Fruit fly (Drosophila melanogaster): ENCODE measurements around the gene PolA1.
A peak's percentile ranks its signal among the peaks of the same experiment; 100 is the strongest.

The PolA1 gene

dm6 chr3R:21671636-21672035 lies at the start of gene PolA1:
Gene PolA1 (minus strand): TSS chr3R:21671750.
- TF ChIP-seq CG11762 (GFP tag; optimal IDR thresholded peaks at IDR 0.05; ENCODE audit: insufficient read depth) (no peak), CG3032 (tag; optimal IDR thresholded peaks at IDR 0.05) (peak; percentile 10), esn (GFP tag; optimal IDR thresholded peaks at IDR 0.05) (peak; percentile 36), CG31627 (GFP tag; optimal IDR thresholded peaks at IDR 0.05) (peak; percentile 29), cyc (GFP tag; optimal IDR thresholded peaks at IDR 0.05) (peak; percentile 6), fkh (GFP tag; optimal IDR thresholded peaks at IDR 0.05) (no peak), Gug (GFP tag; IDR thresholded peaks at IDR 0.05) (no peak)

dm6 chr3R:21719934-21720431 lies 48.4 kb upstream of the PolA1 start:
- peak; percentile 88 for TF ChIP-seq CG31627 (GFP tag; optimal IDR thresholded peaks at IDR 0.05)
- TF ChIP-seq salr (GFP tag; optimal IDR thresholded peaks at IDR 0.05): peak; percentile 47 to 86
- TF ChIP-seq Eip93F (GFP tag; optimal IDR thresholded peaks at IDR 0.05): no peak
- no peak; the same call in 1 of the 2 replicates for TF ChIP-seq CG11294 (GFP tag; IDR thresholded peaks at IDR 0.05)
- peak; percentile 87 for TF ChIP-seq CG8119 (GFP tag; IDR thresholded peaks at IDR 0.05)
- peak; percentile 82 for TF ChIP-seq CG6276 (GFP tag; optimal IDR thresholded peaks at IDR 0.05)
- peak; percentile 90 for TF ChIP-seq CG32006 (GFP tag; optimal IDR thresholded peaks at IDR 0.05)
- TF ChIP-seq ss (GFP tag; optimal IDR thresholded peaks at IDR 0.05): peak; percentile 65 to 71
- peak; percentile 57 for TF ChIP-seq CG16779 (tag; optimal IDR thresholded peaks at IDR 0.05)
- peak; percentile 83 for TF ChIP-seq CG34406 (GFP tag; optimal IDR thresholded peaks at IDR 0.05)
- TF ChIP-seq CG4318 (GFP tag; optimal IDR thresholded peaks at IDR 0.05): peak; percentile 80
- peak; percentile 76 for TF ChIP-seq CG8632 (GFP tag; optimal IDR thresholded peaks at IDR 0.05)
- TF ChIP-seq esn (GFP tag; optimal IDR thresholded peaks at IDR 0.05): peak; percentile 92
- TF ChIP-seq Sox102F (GFP tag; optimal IDR thresholded peaks at IDR 0.05): peak; percentile 86
- peak; percentile 76 for TF ChIP-seq Ets21C (GFP tag; optimal IDR thresholded peaks at IDR 0.05)
- peak; percentile 4 for TF ChIP-seq CG9139 (GFP tag; optimal IDR thresholded peaks at IDR 0.05)
- peak; percentile 79 for TF ChIP-seq CG10669 (GFP tag; optimal IDR thresholded peaks at IDR 0.05)
- TF ChIP-seq fd59A (GFP tag; optimal IDR thresholded peaks at IDR 0.05): peak; percentile 68
- TF ChIP-seq fkh (GFP tag; optimal IDR thresholded peaks at IDR 0.05): no peak
- TF ChIP-seq fd85E (GFP tag; optimal IDR thresholded peaks at IDR 0.05): peak; percentile 59
- peak; percentile 82 for TF ChIP-seq Eip75B (GFP tag; optimal IDR thresholded peaks at IDR 0.05)
- TF ChIP-seq achi (GFP tag; optimal IDR thresholded peaks at IDR 0.05): peak; percentile 86
- peak; percentile 69 for TF ChIP-seq CG6808 (GFP tag; optimal IDR thresholded peaks at IDR 0.05)
- TF ChIP-seq CG10631 (GFP tag; optimal IDR thresholded peaks at IDR 0.05): peak; percentile 79
- peak; percentile 80 for TF ChIP-seq dac (GFP tag; optimal IDR thresholded peaks at IDR 0.05)
- TF ChIP-seq cyc (GFP tag; optimal IDR thresholded peaks at IDR 0.05): peak; percentile 78
- TF ChIP-seq acj6 (GFP tag; optimal IDR thresholded peaks at IDR 0.05): peak; percentile 81
- TF ChIP-seq Gug (GFP tag; IDR thresholded peaks at IDR 0.05): peak; percentile 70
- TF ChIP-seq Hr39 (GFP tag; optimal IDR thresholded peaks at IDR 0.05): peak; percentile 83
- TF ChIP-seq CG15336 (GFP tag; IDR thresholded peaks at IDR 0.05): peak; percentile 89
- TF ChIP-seq CG11902 (GFP tag; optimal IDR thresholded peaks at IDR 0.05): peak; percentile 50
- TF ChIP-seq CG6792 (GFP tag; optimal IDR thresholded peaks at IDR 0.05): peak; percentile 75
- TF ChIP-seq vri (GFP tag; optimal IDR thresholded peaks at IDR 0.05): peak; percentile 68
- TF ChIP-seq Eip78C (GFP tag): peak; percentile 97
- peak; percentile 90 for TF ChIP-seq Met (GFP tag; optimal IDR thresholded peaks at IDR 0.05)
- TF ChIP-seq CG7368 (GFP tag; optimal IDR thresholded peaks at IDR 0.05): peak; percentile 71
- TF ChIP-seq lz (GFP tag; optimal IDR thresholded peaks at IDR 0.05): peak; percentile 87
- peak; percentile 75 for TF ChIP-seq dsx (GFP tag; optimal IDR thresholded peaks at IDR 0.05; ENCODE audit: poor library complexity, severe bottlenecking)
- TF ChIP-seq Ets96B (tag; optimal IDR thresholded peaks at IDR 0.05): peak; percentile 79
- peak; percentile 51 for TF ChIP-seq CG1621 (tag; optimal IDR thresholded peaks at IDR 0.05)
- peak; percentile 42 for TF ChIP-seq CG6854 (GFP tag; optimal IDR thresholded peaks at IDR 0.05)
- TF ChIP-seq topi (GFP tag; optimal IDR thresholded peaks at IDR 0.05): peak; percentile 89
- peak; percentile 80 for TF ChIP-seq eg (GFP tag; IDR thresholded peaks at IDR 0.05)
- TF ChIP-seq CG11762 (GFP tag; optimal IDR thresholded peaks at IDR 0.05; ENCODE audit: insufficient read depth): peak; percentile 75
- peak; percentile 83 for TF ChIP-seq OdsH (GFP tag; optimal IDR thresholded peaks at IDR 0.05)
- TF ChIP-seq Smox (GFP tag; optimal IDR thresholded peaks at IDR 0.05): peak; percentile 88
- peak; percentile 87 for TF ChIP-seq Hr4 (GFP tag; optimal IDR thresholded peaks at IDR 0.05)
